Worm (Caenorhabditis elegans) whole organism, young adult: ENCODE results near the gene sir-2.3.

ENCODE experiments used
- F10E7.11 ChIP-seq: sonication (generic microtip); optimal IDR thresholded peaks from 2 replicates; lab custom pipeline; 2017; ENCODE audit warnings: mild to moderate bottlenecking, missing genetic modification characterization, moderate library complexity, missing compliant biosample characterization
- F23B12.7 ChIP-seq: sonication (generic microtip); optimal IDR thresholded peaks from 2 replicates; lab custom pipeline; 2017; ENCODE audit warnings: missing genetic modification characterization, mild to moderate bottlenecking, missing compliant biosample characterization, antibody characterized with exemption, moderate library complexity; ENCODE audit not compliant: insufficient read depth
- F39B2.1 ChIP-seq: fragments of 200-800 bp; sonication (Bioruptor generic); IDR thresholded peaks from 2 replicates; pipeline ENCODE4 v1.3.6; 2022; ENCODE audit warnings: missing genetic modification reagents, missing genetic modification characterization, missing compliant biosample characterization
- F49E8.2 ChIP-seq: sonication (generic microtip); optimal IDR thresholded peaks from 3 replicates; lab custom pipeline; 2017; ENCODE audit warnings: missing genetic modification characterization, mild to moderate bottlenecking, missing compliant biosample characterization, antibody characterized with exemption, moderate library complexity; ENCODE audit not compliant: insufficient read depth
- F52B5.7 ChIP-seq: sonication (generic microtip); optimal IDR thresholded peaks from 2 replicates; lab custom pipeline; 2016; ENCODE audit warnings: mild to moderate bottlenecking, missing genetic modification characterization, missing compliant biosample characterization
- F55B11.4 ChIP-seq: sonication (generic microtip); optimal IDR thresholded peaks from 2 replicates; lab custom pipeline; 2016; ENCODE audit warnings: missing compliant biosample characterization, missing genetic modification characterization, borderline replicate concordance; ENCODE audit not compliant: insufficient read depth
- F57A8.1 ChIP-seq: fragments of 200-800 bp; sonication (Bioruptor generic); optimal IDR thresholded peaks from 2 replicates; lab custom pipeline; 2018; ENCODE audit warnings: mild to moderate bottlenecking, missing genetic modification characterization, moderate library complexity, missing compliant biosample characterization
- K12H6.12 ChIP-seq: fragments of 200-800 bp; sonication (Bioruptor generic); optimal IDR thresholded peaks from 2 replicates; lab custom pipeline; 2018; ENCODE audit warnings: mild to moderate bottlenecking, missing genetic modification characterization, missing compliant biosample characterization
- Y56A3A.18 ChIP-seq: fragments of 200-800 bp; sonication (Bioruptor generic); IDR thresholded peaks from 2 replicates; pipeline ENCODE4 v1.3.6; 2022; ENCODE audit warnings: missing genetic modification reagents, missing genetic modification characterization, missing compliant biosample characterization
- Y79H2A.3 ChIP-seq: fragments of 200-800 bp; sonication (Bioruptor generic); conservative IDR thresholded peaks from 2 replicates; pipeline ENCODE4 v1.3.6; 2022; ENCODE audit warnings: missing genetic modification reagents, missing genetic modification characterization, missing compliant biosample characterization
- ZK185.1 ChIP-seq: sonication (generic microtip); optimal IDR thresholded peaks from 2 replicates; lab custom pipeline; 2016; ENCODE audit warnings: mild to moderate bottlenecking, missing genetic modification characterization, missing compliant biosample characterization; ENCODE audit not compliant: poor library complexity, severe bottlenecking
- atf-7 ChIP-seq: sonication (generic microtip); optimal IDR thresholded peaks from 2 replicates; lab custom pipeline; 2017; ENCODE audit warnings: mild to moderate bottlenecking, missing genetic modification characterization, missing compliant biosample characterization
- attf-5 ChIP-seq: fragments of 200-800 bp; sonication (Bioruptor generic); optimal IDR thresholded peaks from 2 replicates; lab custom pipeline; 2018; ENCODE audit warnings: mild to moderate bottlenecking, missing genetic modification characterization, missing compliant biosample characterization
- attf-6 ChIP-seq: fragments of 200-800 bp; sonication (Bioruptor generic); IDR thresholded peaks from 2 replicates; pipeline ENCODE4 v1.3.6; 2022; ENCODE audit warnings: missing genetic modification reagents, missing genetic modification characterization, missing compliant biosample characterization
- cebp-1 ChIP-seq, 2 experiments: fragments of 200-800 bp in 1 of 2; sonication (Bioruptor generic) in 1 of 2; sonication (generic microtip) in 1 of 2; IDR thresholded peaks in 1 of 2; optimal IDR thresholded peaks in 1 of 2; 2 replicates each; pipeline versions ENCODE4 v1.3.6 to Lab custom; 2017 to 2022; ENCODE audit warnings: missing compliant biosample characterization in 2 of 2, missing genetic modification characterization in 2 of 2, mild to moderate bottlenecking in 1 of 2, missing genetic modification reagents in 1 of 2, moderate library complexity in 1 of 2
- ceh-100 ChIP-seq: fragments of 200-800 bp; sonication (Bioruptor generic); IDR thresholded peaks from 2 replicates; pipeline ENCODE4 v1.3.6; 2022; ENCODE audit warnings: missing genetic modification reagents, missing genetic modification characterization, missing compliant biosample characterization
- ceh-40 ChIP-seq: fragments of 200-800 bp; sonication (Bioruptor generic); IDR thresholded peaks from 2 replicates; pipeline ENCODE4 v1.3.6; 2022; ENCODE audit warnings: missing genetic modification characterization, missing compliant biosample characterization
- ceh-79 ChIP-seq: sonication (generic microtip); optimal IDR thresholded peaks from 2 replicates; lab custom pipeline; 2017; ENCODE audit warnings: mild to moderate bottlenecking, missing genetic modification characterization, missing compliant biosample characterization
- ceh-91 ChIP-seq: fragments of 200-800 bp; sonication (Bioruptor generic); IDR thresholded peaks from 2 replicates; pipeline ENCODE4 v1.3.6; 2022; ENCODE audit warnings: missing genetic modification reagents, missing genetic modification characterization, missing compliant biosample characterization
- dox-1 ChIP-seq: fragments of 200-800 bp; sonication (Bioruptor generic); IDR thresholded peaks from 2 replicates; pipeline ENCODE4 v1.3.6; 2022; ENCODE audit warnings: missing genetic modification reagents, missing genetic modification characterization, missing compliant biosample characterization
- dpff-1 ChIP-seq: sonication (generic microtip); optimal IDR thresholded peaks from 2 replicates; lab custom pipeline; 2017; ENCODE audit warnings: mild to moderate bottlenecking, missing genetic modification characterization, missing compliant biosample characterization
- egl-44 ChIP-seq: fragments of 200-800 bp; sonication (Bioruptor generic); IDR thresholded peaks from 2 replicates; pipeline ENCODE4 v1.3.6; 2022; ENCODE audit warnings: missing genetic modification reagents, missing genetic modification characterization, missing compliant biosample characterization
- egrh-3 ChIP-seq: fragments of 200-800 bp; sonication (Bioruptor generic); IDR thresholded peaks from 2 replicates; pipeline ENCODE4 v1.3.6; 2022; ENCODE audit warnings: missing genetic modification reagents, missing genetic modification characterization, missing compliant biosample characterization
- ets-4 ChIP-seq: fragments of 200-800 bp; sonication (Bioruptor generic); optimal IDR thresholded peaks from 2 replicates; lab custom pipeline; 2018; ENCODE audit warnings: mild to moderate bottlenecking, missing genetic modification characterization, missing compliant biosample characterization
- hlh-12 ChIP-seq: sonication (generic microtip); optimal IDR thresholded peaks from 2 replicates; lab custom pipeline; 2016; ENCODE audit warnings: missing genetic modification characterization, missing compliant biosample characterization
- hmg-1.2 ChIP-seq: fragments of 200-800 bp; sonication (Bioruptor generic); IDR thresholded peaks from 2 replicates; pipeline ENCODE4 v1.3.6; 2022; ENCODE audit warnings: missing genetic modification reagents, missing genetic modification characterization, missing compliant biosample characterization
- hsf-1 ChIP-seq: fragments of 200-800 bp; sonication (Bioruptor generic); IDR thresholded peaks from 2 replicates; pipeline ENCODE4 v1.3.6; 2022; ENCODE audit warnings: missing genetic modification reagents, missing genetic modification characterization, missing compliant biosample characterization
- lag-1 ChIP-seq: fragments of 200-800 bp; sonication (Bioruptor generic); IDR thresholded peaks from 2 replicates; pipeline ENCODE4 v1.3.6; 2022; ENCODE audit warnings: missing genetic modification reagents, missing genetic modification characterization, missing compliant biosample characterization
- lsy-27 ChIP-seq: sonication (generic microtip); optimal IDR thresholded peaks from 2 replicates; lab custom pipeline; 2017; ENCODE audit warnings: missing genetic modification characterization, mild to moderate bottlenecking, missing compliant biosample characterization, antibody characterized with exemption, missing genotype, borderline replicate concordance; ENCODE audit not compliant: insufficient read depth
- madf-10 ChIP-seq: sonication (generic microtip); optimal IDR thresholded peaks from 2 replicates; lab custom pipeline; 2016; ENCODE audit warnings: mild to moderate bottlenecking, missing genetic modification characterization, missing compliant biosample characterization
- madf-3 ChIP-seq: fragments of 200-800 bp; sonication (Bioruptor generic); IDR thresholded peaks from 2 replicates; pipeline ENCODE4 v1.3.6; 2022; ENCODE audit warnings: missing genetic modification reagents, missing genetic modification characterization, missing compliant biosample characterization
- mxl-1 ChIP-seq: sonication (generic microtip); optimal IDR thresholded peaks from 2 replicates; lab custom pipeline; 2016; ENCODE audit warnings: missing genetic modification characterization, missing compliant biosample characterization
- nfyb-1 ChIP-seq: fragments of 200-800 bp; sonication (Bioruptor generic); IDR thresholded peaks from 2 replicates; pipeline ENCODE4 v1.3.6; 2022; ENCODE audit warnings: missing genetic modification reagents, missing genetic modification characterization, missing compliant biosample characterization
- nhr-120 ChIP-seq: fragments of 200-800 bp; sonication (Bioruptor generic); IDR thresholded peaks from 2 replicates; pipeline ENCODE4 v1.3.6; 2022; ENCODE audit warnings: missing genetic modification characterization, missing compliant biosample characterization
- nhr-80 ChIP-seq: sonication (generic microtip); optimal IDR thresholded peaks from 2 replicates; lab custom pipeline; 2016; ENCODE audit warnings: missing genetic modification characterization, missing compliant biosample characterization
- nhr-90 ChIP-seq: sonication (generic microtip); optimal IDR thresholded peaks from 2 replicates; lab custom pipeline; 2016; ENCODE audit warnings: missing genotype, mild to moderate bottlenecking, missing genetic modification characterization, missing compliant biosample characterization
- rcor-1 ChIP-seq: fragments of 200-800 bp; sonication (Bioruptor generic); IDR thresholded peaks from 2 replicates; pipeline ENCODE4 v1.3.6; 2022; ENCODE audit warnings: missing genetic modification reagents, missing genetic modification characterization, missing compliant biosample characterization
- sea-2 ChIP-seq: fragments of 200-800 bp; sonication (Bioruptor generic); IDR thresholded peaks from 2 replicates; pipeline ENCODE4 v1.3.6; 2022; ENCODE audit warnings: missing genetic modification characterization, missing compliant biosample characterization
- snpc-1.3 ChIP-seq: sonication (generic microtip); optimal IDR thresholded peaks from 2 replicates; lab custom pipeline; 2017; ENCODE audit warnings: missing genetic modification characterization, mild to moderate bottlenecking, missing compliant biosample characterization, antibody characterized with exemption, moderate library complexity, missing genotype, missing genetic modification reagents; ENCODE audit not compliant: insufficient read depth
- snpc-3.4 ChIP-seq: sonication (generic microtip); optimal IDR thresholded peaks from 2 replicates; lab custom pipeline; 2017; ENCODE audit warnings: missing genetic modification characterization, mild to moderate bottlenecking, missing compliant biosample characterization, antibody characterized with exemption, moderate library complexity, missing genotype, missing genetic modification reagents
- somi-1 ChIP-seq: fragments of 200-800 bp; sonication (Bioruptor generic); optimal IDR thresholded peaks from 2 replicates; lab custom pipeline; 2018; ENCODE audit warnings: mild to moderate bottlenecking, missing genetic modification characterization, missing compliant biosample characterization
- sptf-2 ChIP-seq: fragments of 200-800 bp; sonication (Bioruptor generic); optimal IDR thresholded peaks from 2 replicates; lab custom pipeline; 2018; ENCODE audit warnings: mild to moderate bottlenecking, missing genetic modification characterization, missing compliant biosample characterization
- zfh-2 ChIP-seq: fragments of 200-800 bp; sonication (Bioruptor generic); conservative IDR thresholded peaks from 2 replicates; pipeline ENCODE4 v1.3.6; 2022; ENCODE audit warnings: missing genetic modification reagents, missing genetic modification characterization, missing compliant biosample characterization
- ztf-22 ChIP-seq: fragments of 200-800 bp; sonication (Bioruptor generic); optimal IDR thresholded peaks from 2 replicates; lab custom pipeline; 2018; ENCODE audit warnings: mild to moderate bottlenecking, missing genetic modification characterization, moderate library complexity, missing compliant biosample characterization

The sir-2.3 gene

ce11 chrX:13368283-13368682, 36.8 kb downstream of the sir-2.3 start:
- TF ChIP-seq dox-1 (GFP tag; lab: Robert Waterston, UW) (no peak), ztf-22 (GFP tag; lab: Kevin White, UChicago) (peak; percentile 50), F23B12.7 (no peak), F57A8.1 (GFP tag; lab: Kevin White, UChicago) (no peak), cebp-1 (GFP tag; IDR thresholded peaks at IDR 0.05; lab: Robert Waterston, UW) (no peak), cebp-1 (tag; optimal IDR thresholded peaks at IDR 0.05; lab: Kevin White, UChicago) (peak; percentile 0), nhr-80 (tag; lab: Kevin White, UChicago) (peak; percentile 92), nhr-90 (tag; lab: Kevin White, UChicago) (no peak)

- TF ChIP-seq nfyb-1 (GFP tag; lab: Robert Waterston, UW) (no peak), F10E7.11 (tag; lab: Kevin White, UChicago) (no peak), ceh-40 (GFP tag; lab: Robert Waterston, UW) (no peak), zfh-2 (peak; percentile 78), ceh-100 (GFP tag; lab: Robert Waterston, UW) (no peak), egrh-3 (GFP tag; lab: Robert Waterston, UW) (peak; percentile 48; the same call in 1 of the 2 replicates), F52B5.7 (no peak), K12H6.12 (no peak), lsy-27 (tag; lab: Kevin White, UChicago) (no peak)
Measured at ce11 chrX:13376185-13376584, 44.7 kb downstream of the sir-2.3 start.

ce11 chrX:13376851-13377250, 45.4 kb downstream of the sir-2.3 start, which contains the start of the genes C49F8.14 and gem-1:
C49F8.14 (minus strand) TSS chrX:13376949.
gem-1 (minus strand) TSS chrX:13376992.
- TF ChIP-seq madf-3 (GFP tag; lab: Robert Waterston, UW) (no peak), hlh-12 (no peak), Y79H2A.3 (GFP tag; lab: Robert Waterston, UW) (no peak), F49E8.2 (tag; lab: Kevin White, UChicago) (no peak), F23B12.7 (no peak), egrh-3 (GFP tag; lab: Robert Waterston, UW) (no peak), atf-7 (tag; lab: Kevin White, UChicago) (no peak), dpff-1 (tag; lab: Kevin White, UChicago) (no peak), ceh-79 (tag; lab: Kevin White, UChicago) (no peak), egl-44 (GFP tag; lab: Robert Waterston, UW) (no peak), F39B2.1 (GFP tag; lab: Robert Waterston, UW) (no peak), nhr-120 (GFP tag; lab: Robert Waterston, UW) (no peak), ceh-91 (GFP tag; lab: Robert Waterston, UW) (no peak), sptf-2 (no peak), Y56A3A.18 (GFP tag; lab: Robert Waterston, UW) (no peak), rcor-1 (GFP tag; lab: Robert Waterston, UW) (no peak), attf-5 (GFP tag; lab: Kevin White, UChicago) (no peak)

DNA sequence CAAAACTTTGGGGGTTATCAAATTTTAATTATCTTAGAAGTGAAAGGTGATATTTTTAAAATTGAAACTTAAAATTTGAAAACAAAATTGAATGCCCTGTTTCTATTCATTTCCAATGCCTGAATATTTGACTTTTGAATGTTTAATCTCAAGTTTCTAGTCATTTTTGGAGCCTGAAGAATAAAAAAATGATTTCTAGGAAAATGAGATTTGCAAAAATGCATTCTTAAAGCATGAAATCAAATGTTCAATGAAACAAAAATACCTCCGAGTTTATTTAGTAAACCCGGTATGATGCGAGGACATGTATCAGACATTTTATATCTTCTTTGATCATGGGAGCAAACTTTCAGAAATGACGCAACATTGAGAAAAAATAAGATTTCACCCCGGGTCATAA, 47.6 kb downstream of the sir-2.3 start:
- TF ChIP-seq madf-10 (tag; lab: Kevin White, UChicago): no peak
- TF ChIP-seq snpc-3.4: no peak
- no peak for TF ChIP-seq sea-2 (GFP tag; lab: Robert Waterston, UW)
- TF ChIP-seq mxl-1: no peak
- no peak for TF ChIP-seq attf-6 (GFP tag; lab: Robert Waterston, UW)
- no peak for TF ChIP-seq hmg-1.2 (GFP tag; lab: Robert Waterston, UW)
- no peak for TF ChIP-seq snpc-1.3
- no peak for TF ChIP-seq lag-1 (GFP tag; lab: Robert Waterston, UW)
- TF ChIP-seq nhr-120 (GFP tag; lab: Robert Waterston, UW): no peak
- no peak for TF ChIP-seq egrh-3 (GFP tag; lab: Robert Waterston, UW)
- TF ChIP-seq hsf-1: no peak
- no peak for TF ChIP-seq somi-1 (GFP tag; lab: Kevin White, UChicago)
- no peak for TF ChIP-seq F55B11.4 (tag; lab: Kevin White, UChicago)
- TF ChIP-seq ZK185.1: no peak
- TF ChIP-seq lsy-27 (tag; lab: Kevin White, UChicago): no peak
- no peak for TF ChIP-seq ets-4
